Worm (Caenorhabditis elegans): Measurements from ENCODE around the gene cng-3.

- TF ChIP-seq W03F9.2 (tag; optimal IDR thresholded peaks at IDR 0.05) = no peak
- no peak for TF ChIP-seq him-1 (tag; optimal IDR thresholded peaks at IDR 0.05)
These were observed 36.0 kb upstream of the cng-3 start, which contains the start of gene C33A12.19 for ce11 chrIV:9516831-9517230.
